Worm (Caenorhabditis elegans) whole organism, L1 larva: ENCODE data around the gene ZK899.6.

Experiments
- C04F5.9 ChIP-seq: sonication (generic microtip); optimal IDR thresholded peaks from 2 replicates; lab custom pipeline; 2016; ENCODE audit warnings: missing genetic modification characterization, missing compliant biosample characterization
- C16A3.4 ChIP-seq: fragments of 150-350 bp; optimal IDR thresholded peaks from 2 replicates; lab custom pipeline; 2014; ENCODE audit warnings: missing biosample characterization, missing genetic modification characterization
- Y116A8C.19 ChIP-seq: sonication (generic microtip); optimal IDR thresholded peaks from 2 replicates; lab custom pipeline; 2016; ENCODE audit warnings: missing compliant biosample characterization, missing genetic modification characterization, borderline replicate concordance
- aly-2 ChIP-seq: fragments of 150-350 bp; optimal IDR thresholded peaks from 2 replicates; lab custom pipeline; 2014; ENCODE audit warnings: missing biosample characterization, missing genetic modification characterization
- blmp-1 ChIP-seq: fragments of 150-350 bp; optimal IDR thresholded peaks from 2 replicates; lab custom pipeline; 2014; ENCODE audit warnings: missing biosample characterization, missing genetic modification characterization
- ceh-63 ChIP-seq: fragments of 200-800 bp; sonication (Bioruptor generic); optimal IDR thresholded peaks from 2 replicates; lab custom pipeline; 2018; ENCODE audit warnings: mild to moderate bottlenecking, missing genetic modification characterization, missing compliant biosample characterization
- dpl-1 ChIP-seq, 3 experiments: fragments of 150-350 bp in 2 of 3; sonication (generic microtip) in 1 of 3; optimal IDR thresholded peaks; 2 replicates each; lab custom pipeline; 2014 to 2017; ENCODE audit warnings: missing biosample characterization in 3 of 3, missing genetic modification characterization in 3 of 3, missing genetic modification reagents in 3 of 3
- dsc-1 ChIP-seq: sonication (generic microtip); optimal IDR thresholded peaks from 2 replicates; lab custom pipeline; 2016; ENCODE audit warnings: mild to moderate bottlenecking, missing genetic modification characterization, missing compliant biosample characterization
- efl-1 ChIP-seq, 4 experiments: fragments of 150-350 bp; optimal IDR thresholded peaks in 3 of 4; peaks in 1 of 4; 1 replicate in 1 of 4; 2 replicates in 3 of 4; lab custom pipeline; 2014; ENCODE audit warnings: missing biosample characterization in 2 of 4, missing genetic modification characterization in 2 of 4, missing genetic modification reagents in 2 of 4
- egl-27 ChIP-seq, 2 experiments: fragments of 150-350 bp in 1 of 2; sonication (generic microtip); optimal IDR thresholded peaks; 3 replicates each; lab custom pipeline; 2017 to 2018; ENCODE audit warnings: missing biosample characterization in 2 of 2, missing genetic modification characterization in 2 of 2, missing genetic modification reagents in 2 of 2
- elt-2 ChIP-seq: sonication (generic microtip); optimal IDR thresholded peaks from 2 replicates; lab custom pipeline; 2016; ENCODE audit warnings: missing genetic modification characterization, mild to moderate bottlenecking, inconsistent platforms, missing compliant biosample characterization, missing genetic modification reagents
- elt-3 ChIP-seq, 6 experiments: fragments of 150-350 bp in 1 of 6; sonication (generic microtip); optimal IDR thresholded peaks; 2 replicates each; lab custom pipeline; 2017 to 2018; ENCODE audit warnings: missing biosample characterization in 6 of 6, missing genetic modification characterization in 6 of 6, inconsistent platforms in 1 of 6
- fkh-10 ChIP-seq: sonication (generic microtip); optimal IDR thresholded peaks from 2 replicates; lab custom pipeline; 2017; ENCODE audit warnings: missing biosample characterization, missing genetic modification reagents, missing genetic modification characterization
- fkh-8 ChIP-seq: sonication (generic microtip); optimal IDR thresholded peaks from 2 replicates; lab custom pipeline; 2016; ENCODE audit warnings: mild to moderate bottlenecking, missing genetic modification characterization, missing compliant biosample characterization
- grh-1 ChIP-seq: fragments of 200-800 bp; sonication (Bioruptor generic); IDR thresholded peaks from 2 replicates; pipeline ENCODE4 v1.3.6; 2022; ENCODE audit warnings: missing genetic modification reagents, missing genetic modification characterization, missing compliant biosample characterization
- hlh-17 ChIP-seq: fragments of 200-800 bp; sonication (Bioruptor generic); optimal IDR thresholded peaks from 2 replicates; lab custom pipeline; 2018; ENCODE audit warnings: missing genetic modification characterization, mild to moderate bottlenecking, missing compliant biosample characterization, moderate library complexity, borderline replicate concordance
- hlh-4 ChIP-seq: sonication (generic microtip); optimal IDR thresholded peaks from 2 replicates; lab custom pipeline; 2016; ENCODE audit warnings: mild to moderate bottlenecking, missing genetic modification characterization, missing compliant biosample characterization
- hpl-2 ChIP-seq: fragments of 150-350 bp; optimal IDR thresholded peaks from 2 replicates; lab custom pipeline; 2014; ENCODE audit warnings: missing biosample characterization, missing genetic modification reagents, missing genetic modification characterization
- irx-1 ChIP-seq: sonication (generic microtip); optimal IDR thresholded peaks from 2 replicates; lab custom pipeline; 2016; ENCODE audit warnings: missing genetic modification characterization, missing compliant biosample characterization
- lin-13 ChIP-seq: fragments of 150-350 bp; optimal IDR thresholded peaks from 2 replicates; lab custom pipeline; 2014; ENCODE audit warnings: missing biosample characterization, missing genetic modification reagents, missing genetic modification characterization
- lin-15B ChIP-seq: fragments of 150-350 bp; sonication (generic microtip); optimal IDR thresholded peaks from 3 replicates; lab custom pipeline; 2014; ENCODE audit warnings: missing biosample characterization, missing genetic modification characterization
- lin-35 ChIP-seq, 2 experiments: fragments of 150-350 bp; optimal IDR thresholded peaks; 2 replicates each; lab custom pipeline; 2014; ENCODE audit warnings: missing biosample characterization in 2 of 2, missing genetic modification characterization in 2 of 2, missing genetic modification reagents in 2 of 2
- lin-39 ChIP-seq: fragments of 150-350 bp; optimal IDR thresholded peaks from 2 replicates; lab custom pipeline; 2014; ENCODE audit warnings: missing biosample characterization, missing genetic modification reagents, missing genetic modification characterization
- mab-9 ChIP-seq: fragments of 200-800 bp; sonication (Bioruptor generic); IDR thresholded peaks from 2 replicates; pipeline ENCODE4 v1.3.6; 2022; ENCODE audit warnings: missing genetic modification reagents, missing genetic modification characterization, missing compliant biosample characterization
- mef-2 ChIP-seq: fragments of 150-350 bp; optimal IDR thresholded peaks from 2 replicates; lab custom pipeline; 2014; ENCODE audit warnings: missing biosample characterization, missing genetic modification characterization
- mep-1 ChIP-seq: fragments of 150-350 bp; optimal IDR thresholded peaks from 2 replicates; lab custom pipeline; 2014; ENCODE audit warnings: missing biosample characterization, missing genetic modification characterization
- nhr-19 ChIP-seq: fragments of 200-800 bp; sonication (Bioruptor generic); conservative IDR thresholded peaks from 2 replicates; pipeline ENCODE4 v1.3.6; 2022; ENCODE audit warnings: missing genetic modification characterization, missing compliant biosample characterization
- nhr-47 ChIP-seq: sonication (generic microtip); optimal IDR thresholded peaks from 2 replicates; lab custom pipeline; 2016; ENCODE audit warnings: mild to moderate bottlenecking, missing genetic modification characterization, moderate library complexity, missing compliant biosample characterization
- nhr-71 ChIP-seq: sonication (generic microtip); optimal IDR thresholded peaks from 2 replicates; lab custom pipeline; 2016; ENCODE audit warnings: mild to moderate bottlenecking, missing genetic modification characterization, moderate library complexity, missing compliant biosample characterization
- nhr-77 ChIP-seq: fragments of 150-350 bp; optimal IDR thresholded peaks from 2 replicates; lab custom pipeline; 2014; ENCODE audit warnings: missing biosample characterization, missing genetic modification characterization
- nhr-90 ChIP-seq: sonication (generic microtip); optimal IDR thresholded peaks from 2 replicates; lab custom pipeline; 2016; ENCODE audit warnings: mild to moderate bottlenecking, missing genetic modification characterization, missing compliant biosample characterization; ENCODE audit not compliant: poor library complexity
- pag-3 ChIP-seq: sonication (generic microtip); optimal IDR thresholded peaks from 2 replicates; lab custom pipeline; 2017; ENCODE audit warnings: missing genetic modification characterization, mild to moderate bottlenecking, missing compliant biosample characterization, antibody characterized with exemption, borderline replicate concordance; ENCODE audit not compliant: insufficient read depth
- pax-3 ChIP-seq: fragments of 200-800 bp; sonication (Bioruptor generic); optimal IDR thresholded peaks from 2 replicates; lab custom pipeline; 2018; ENCODE audit warnings: mild to moderate bottlenecking, missing genetic modification characterization, moderate library complexity, missing compliant biosample characterization
- pqm-1 ChIP-seq: sonication (generic microtip); optimal IDR thresholded peaks from 3 replicates; lab custom pipeline; 2017; ENCODE audit warnings: missing biosample characterization, missing genetic modification characterization
- rnt-1 ChIP-seq: sonication (generic microtip); optimal IDR thresholded peaks from 2 replicates; lab custom pipeline; 2016; ENCODE audit warnings: mild to moderate bottlenecking, missing genetic modification characterization, moderate library complexity, missing compliant biosample characterization
- skn-1 ChIP-seq: fragments of 150-350 bp; optimal IDR thresholded peaks from 2 replicates; lab custom pipeline; 2014; ENCODE audit warnings: missing biosample characterization, missing genetic modification characterization
- snpc-4 ChIP-seq: fragments of 150-350 bp; optimal IDR thresholded peaks from 2 replicates; lab custom pipeline; 2014; ENCODE audit warnings: missing biosample characterization, missing genetic modification characterization
- sox-4 ChIP-seq: sonication (generic microtip); optimal IDR thresholded peaks from 2 replicates; lab custom pipeline; 2016; ENCODE audit warnings: missing genetic modification characterization, missing compliant biosample characterization
- sptf-1 ChIP-seq: fragments of 150-350 bp; optimal IDR thresholded peaks from 2 replicates; lab custom pipeline; 2014; ENCODE audit warnings: missing biosample characterization, missing genetic modification characterization
- tbx-2 ChIP-seq: sonication (generic microtip); optimal IDR thresholded peaks from 2 replicates; lab custom pipeline; 2016; ENCODE audit warnings: missing genetic modification characterization, missing compliant biosample characterization
- unc-130 ChIP-seq: fragments of 150-350 bp; optimal IDR thresholded peaks from 2 replicates; lab custom pipeline; 2017; ENCODE audit warnings: missing biosample characterization, missing genetic modification characterization, inconsistent platforms
- unc-30 ChIP-seq: sonication (generic microtip); optimal IDR thresholded peaks from 2 replicates; lab custom pipeline; 2017; ENCODE audit warnings: missing biosample characterization, missing genetic modification characterization
- unc-86 ChIP-seq: sonication (generic microtip); optimal IDR thresholded peaks from 2 replicates; lab custom pipeline; 2016; ENCODE audit warnings: missing genetic modification characterization, missing compliant biosample characterization
- vab-15 ChIP-seq: sonication (generic microtip); optimal IDR thresholded peaks from 2 replicates; lab custom pipeline; 2017; ENCODE audit warnings: missing genotype, mild to moderate bottlenecking, missing genetic modification characterization, missing compliant biosample characterization
- xbp-1 ChIP-seq: sonication (generic microtip); optimal IDR thresholded peaks from 2 replicates; lab custom pipeline; 2016; ENCODE audit warnings: missing genetic modification characterization, missing compliant biosample characterization
- ztf-4 ChIP-seq: fragments of 150-350 bp; optimal IDR thresholded peaks from 2 replicates; lab custom pipeline; 2014; ENCODE audit warnings: missing biosample characterization, missing genetic modification characterization

The ZK899.6 gene

DNA sequence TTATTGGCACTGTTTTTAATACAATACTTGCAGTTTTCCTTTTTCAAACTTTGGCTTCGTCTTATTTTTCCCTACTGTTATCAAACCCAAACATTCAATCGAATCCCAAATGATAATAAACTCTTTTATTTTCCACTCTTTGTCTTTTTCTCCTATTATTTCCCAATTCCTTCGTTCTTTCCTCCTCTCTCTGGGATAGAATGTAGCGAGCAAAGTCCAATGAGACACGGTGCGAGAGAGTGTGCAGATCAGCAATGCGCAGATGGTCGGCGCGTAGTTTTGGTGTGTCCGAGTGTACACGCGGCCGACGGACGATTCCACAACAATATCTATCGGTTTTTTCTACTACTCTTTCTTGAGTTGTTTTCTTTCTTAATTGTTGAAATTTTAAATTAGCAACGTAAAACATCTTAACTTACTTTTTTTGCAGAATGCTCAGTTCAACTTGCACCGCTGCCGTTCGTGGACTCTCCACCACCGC lies 32.1 kb upstream of the ZK899.6 start, which contains the start of gene B0272.3 (continued):
- TF ChIP-seq dpl-1 (GFP tag; optimal IDR thresholded peaks at IDR 0.05; lab: Kevin White, UChicago) (peak in 1 of 3 experiments; percentile 20), C16A3.4 (tag; lab: Kevin White, UChicago) (no peak), skn-1 (tag; lab: Kevin White, UChicago) (peak; percentile 25), tbx-2 (peak; percentile 32), nhr-77 (tag; lab: Kevin White, UChicago) (peak; percentile 56), xbp-1 (peak; percentile 36), nhr-71 (peak; percentile 72)
- TF ChIP-seq, all 84 proteins: peak for 23

DNA sequence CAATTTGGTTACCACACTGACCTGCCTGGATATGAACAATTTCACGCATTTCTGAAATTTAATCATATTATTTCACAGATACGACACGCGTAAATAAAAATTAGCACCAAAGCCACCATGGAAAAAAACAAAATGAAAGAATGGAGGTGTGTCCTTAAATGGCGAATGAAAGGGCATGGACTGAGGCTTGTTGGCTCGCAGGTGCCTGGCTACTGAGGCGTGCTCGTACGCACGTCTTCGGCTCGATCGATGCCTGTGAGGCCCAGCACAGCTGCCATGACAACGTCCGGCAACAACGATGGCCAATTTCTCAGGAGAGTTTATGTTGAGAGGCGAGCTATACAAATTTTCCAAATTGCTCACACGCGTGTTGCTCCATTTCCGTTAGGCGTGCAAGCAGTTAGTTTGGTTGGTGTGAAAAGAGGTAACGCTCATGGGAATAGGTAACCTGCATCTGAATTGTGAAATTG lies 26.3 kb upstream of the ZK899.6 start, which contains the start of gene tbb-4:
tbb-4 (minus strand) TSS at position 51 of the 470 bp plus-strand sequence.
- TF ChIP-seq sptf-1 (tag; lab: Kevin White, UChicago) (no peak), fkh-8 (tag; lab: Kevin White, UChicago) (peak; percentile 80)

DNA sequence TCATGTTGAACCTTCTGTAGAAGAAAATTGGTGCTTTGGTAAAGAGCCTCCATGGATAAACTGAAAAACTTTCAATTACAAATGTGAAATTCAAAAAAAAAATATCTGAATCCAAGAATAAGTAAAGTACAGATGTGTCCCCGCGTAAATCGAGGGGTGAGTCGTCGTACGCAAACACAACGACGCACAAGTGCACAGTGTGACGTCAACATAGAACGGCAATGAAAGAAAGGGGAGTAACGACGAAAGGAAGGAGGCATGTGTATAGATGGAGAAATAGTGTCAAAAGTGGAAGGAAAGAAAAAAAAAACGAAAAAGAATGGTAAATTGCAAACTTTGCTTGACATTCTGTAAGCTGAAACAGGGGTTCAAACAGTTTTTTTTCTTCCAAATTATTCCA lies 21.6 kb upstream of the ZK899.6 start, which contains the start of gene memb-1:
memb-1 (minus strand) TSS at position 60 of the 400 bp plus-strand sequence.
- TF ChIP-seq aly-2 (tag; lab: Kevin White, UChicago) = no peak
- TF ChIP-seq vab-15 (tag; lab: Kevin White, UChicago) = no peak
- TF ChIP-seq hpl-2 = no peak
- TF ChIP-seq rnt-1 (tag; lab: Kevin White, UChicago) = peak; percentile 70
- no peak for TF ChIP-seq elt-2 (tag; lab: Kevin White, UChicago)
- peak; percentile 66 for TF ChIP-seq C16A3.4 (tag; lab: Kevin White, UChicago)
- no peak for TF ChIP-seq egl-27 (tag; optimal IDR thresholded peaks at IDR 0.05; lab: Kevin White, UChicago)
- peak; percentile 23 for TF ChIP-seq dsc-1 (tag; lab: Kevin White, UChicago)
- peak; percentile 86 for TF ChIP-seq mep-1 (tag; lab: Kevin White, UChicago)
- TF ChIP-seq lin-39 (tag; lab: Kevin White, UChicago) = no peak
- peak; percentile 30 to 79 for TF ChIP-seq lin-35 (GFP tag; optimal IDR thresholded peaks at IDR 0.05; lab: Kevin White, UChicago)
- peak; percentile 38 for TF ChIP-seq unc-86 (tag; lab: Kevin White, UChicago)
- no peak for TF ChIP-seq sox-4 (tag; lab: Kevin White, UChicago)
- no peak for TF ChIP-seq sptf-1 (tag; lab: Kevin White, UChicago)
- TF ChIP-seq irx-1 (tag; lab: Kevin White, UChicago) = no peak
- peak; percentile 42 for TF ChIP-seq tbx-2
- TF ChIP-seq unc-130 (tag; lab: Kevin White, UChicago) = peak; percentile 20
- no peak for TF ChIP-seq mef-2 (tag; lab: Kevin White, UChicago)
- TF ChIP-seq nhr-90 = peak; percentile 63
- no peak for TF ChIP-seq ceh-63 (GFP tag; lab: Kevin White, UChicago)
- peak in 1 of 6 experiments; percentile 26 for TF ChIP-seq elt-3 (tag; optimal IDR thresholded peaks at IDR 0.05; lab: Kevin White, UChicago)
- TF ChIP-seq Y116A8C.19 = no peak
- TF ChIP-seq ztf-4 (tag; lab: Kevin White, UChicago) = no peak
- TF ChIP-seq xbp-1 = peak; percentile 100
- peak; percentile 69 for TF ChIP-seq nhr-71
- TF ChIP-seq grh-1 = no peak
- no peak for TF ChIP-seq mab-9 (GFP tag; lab: Robert Waterston, UW)
- TF ChIP-seq pax-3 (tag; lab: Kevin White, UChicago) = no peak
- no peak for TF ChIP-seq nhr-19
- peak; percentile 65 for TF ChIP-seq nhr-47 (tag; lab: Kevin White, UChicago)
- TF ChIP-seq C04F5.9 (tag; lab: Kevin White, UChicago) = no peak
- TF ChIP-seq fkh-10 (GFP tag; lab: Kevin White, UChicago) = no peak
- no peak for TF ChIP-seq hlh-4
- TF ChIP-seq lin-13 (GFP tag; lab: Kevin White, UChicago) = no peak
- no peak for TF ChIP-seq snpc-4 (tag; lab: Kevin White, UChicago)
- TF ChIP-seq efl-1 (optimal IDR thresholded peaks at IDR 0.05; lab: Kevin White, UChicago) = peak; percentile 48 to 51
- peak; percentile 11 to 94 for TF ChIP-seq efl-1 (GFP tag; optimal IDR thresholded peaks at IDR 0.05 in 1 of 2; lab: Kevin White, UChicago)
- no peak for TF ChIP-seq pag-3 (tag; lab: Kevin White, UChicago)
- TF ChIP-seq blmp-1 = peak; percentile 78
- no peak for TF ChIP-seq lin-15B (tag; lab: Kevin White, UChicago)
- TF ChIP-seq pqm-1 (tag; lab: Kevin White, UChicago) = no peak
- no peak for TF ChIP-seq hlh-17 (GFP tag; lab: Kevin White, UChicago)
- TF ChIP-seq unc-30 (tag; lab: Kevin White, UChicago) = no peak
- TF ChIP-seq skn-1 (tag; lab: Kevin White, UChicago) = peak; percentile 28
